Fruit fly (Drosophila melanogaster): ENCODE measurements around the gene Cyp6a16.
A peak's percentile ranks its signal among the peaks of the same experiment; 100 is the strongest.

Gene Cyp6a16

dm6 chr2L:5617896-5618505 lies 5.6 kb downstream of the Cyp6a16 start, which contains the start of gene DIP-eta (continued):
- peak; percentile 49 for TF ChIP-seq crol (GFP tag; IDR thresholded peaks at IDR 0.05)
- TF ChIP-seq MBD-R2 (GFP tag; IDR thresholded peaks at IDR 0.05) = no peak
- TF ChIP-seq sr (GFP tag; IDR thresholded peaks at IDR 0.05) = no peak
- TF ChIP-seq CG3163 (GFP tag; optimal IDR thresholded peaks at IDR 0.05) = no peak
- peak; percentile 53 for TF ChIP-seq nom (GFP tag; optimal IDR thresholded peaks at IDR 0.05)
- peak; percentile 39 for TF ChIP-seq CG8924 (tag; optimal IDR thresholded peaks at IDR 0.05)
- no peak for TF ChIP-seq Abd-B (GFP tag; optimal IDR thresholded peaks at IDR 0.05)
- TF ChIP-seq gcm (GFP tag; optimal IDR thresholded peaks at IDR 0.05) = no peak
- TF ChIP-seq br (optimal IDR thresholded peaks at IDR 0.05) = no peak
- no peak for TF ChIP-seq crc (GFP tag; optimal IDR thresholded peaks at IDR 0.05)
- no peak for TF ChIP-seq Awh (GFP tag; IDR thresholded peaks at IDR 0.05)
- no peak for TF ChIP-seq CG11456 (GFP tag; IDR thresholded peaks at IDR 0.05)
- TF ChIP-seq ash1 (GFP tag; optimal IDR thresholded peaks at IDR 0.05) = no peak
- TF ChIP-seq ftz-f1 (GFP tag; optimal IDR thresholded peaks at IDR 0.05) = no peak
- no peak for TF ChIP-seq CG34224 (GFP tag; IDR thresholded peaks at IDR 0.05; ENCODE audit: partially characterized antibody)
- no peak for TF ChIP-seq CG31224 (GFP tag; IDR thresholded peaks at IDR 0.05)
- TF ChIP-seq Trl (optimal IDR thresholded peaks at IDR 0.05) = no peak
- no peak for TF ChIP-seq Trl (GFP tag; optimal IDR thresholded peaks at IDR 0.05)
- no peak for TF ChIP-seq Elba2 (GFP tag; optimal IDR thresholded peaks at IDR 0.05)
- no peak for TF ChIP-seq CG2678 (tag; optimal IDR thresholded peaks at IDR 0.05)
- TF ChIP-seq CG8290 (GFP tag; optimal IDR thresholded peaks at IDR 0.05) = no peak
- no peak for TF ChIP-seq CG8290 (tag; optimal IDR thresholded peaks at IDR 0.05)
- no peak for TF ChIP-seq eyg (GFP tag; optimal IDR thresholded peaks at IDR 0.05)
- no peak for TF ChIP-seq CG32772 (GFP tag; IDR thresholded peaks at IDR 0.05)
- no peak for TF ChIP-seq CG15269 (tag; optimal IDR thresholded peaks at IDR 0.05)
- no peak for TF ChIP-seq gsb (GFP tag; IDR thresholded peaks at IDR 0.05)
- TF ChIP-seq Hmr (GFP tag; optimal IDR thresholded peaks at IDR 0.05) = no peak
- TF ChIP-seq Jarid2 (GFP tag; optimal IDR thresholded peaks at IDR 0.05) = no peak
- no peak for TF ChIP-seq aop (GFP tag; IDR thresholded peaks at IDR 0.05)
- no peak for TF ChIP-seq Hand (GFP tag; optimal IDR thresholded peaks at IDR 0.05)
- TF ChIP-seq Side (GFP tag; optimal IDR thresholded peaks at IDR 0.05) = no peak
- TF ChIP-seq Taf1 (GFP tag; IDR thresholded peaks at IDR 0.05) = no peak
- no peak for TF ChIP-seq vfl (GFP tag; optimal IDR thresholded peaks at IDR 0.05)
- TF ChIP-seq kni (GFP tag; optimal IDR thresholded peaks at IDR 0.05) = no peak
- TF ChIP-seq CG1024 (GFP tag; IDR thresholded peaks at IDR 0.05) = no peak
- no peak for TF ChIP-seq vvl (GFP tag; IDR thresholded peaks at IDR 0.05)

dm6 chr2L:5617224-5617623 lies 6.3 kb downstream of the Cyp6a16 start:
- TF ChIP-seq CG2889 (GFP tag; IDR thresholded peaks at IDR 0.05) = 0 out of 3 replicates have a peak, but pooled peaks have one; percentile 18
- TF ChIP-seq CG8359 (GFP tag; optimal IDR thresholded peaks at IDR 0.05; ENCODE audit: borderline replicate concordance) = peak; percentile 94
- TF ChIP-seq Dad (GFP tag; optimal IDR thresholded peaks at IDR 0.05) = no peak

dm6 chr2L:5610629-5611028 lies 12.9 kb downstream of the Cyp6a16 start:
- TF ChIP-seq Vsx1 (GFP tag; optimal IDR thresholded peaks at IDR 0.05) = no peak
- TF ChIP-seq toy (GFP tag; IDR thresholded peaks at IDR 0.05) = no peak
- no peak for TF ChIP-seq CG9215 (GFP tag; IDR thresholded peaks at IDR 0.05)
- TF ChIP-seq CHES-1-like (GFP tag; optimal IDR thresholded peaks at IDR 0.05) = no peak
- TF ChIP-seq CG4424 (GFP tag; optimal IDR thresholded peaks at IDR 0.05) = no peak
- TF ChIP-seq CG6272 (GFP tag; IDR thresholded peaks at IDR 0.05) = no peak
- TF ChIP-seq CG32772 (GFP tag; IDR thresholded peaks at IDR 0.05) = no peak
- no peak for TF ChIP-seq rib (GFP tag; IDR thresholded peaks at IDR 0.05)
- no peak for TF ChIP-seq gsb (GFP tag; IDR thresholded peaks at IDR 0.05)
- no peak for TF ChIP-seq br (optimal IDR thresholded peaks at IDR 0.05)

All from whole organism, embryonic.